Fruit fly (Drosophila melanogaster): ENCODE results near the gene CG31106.
A peak's percentile ranks its signal among the peaks of the same experiment; 100 is the strongest.

The CG31106 gene

DNA sequence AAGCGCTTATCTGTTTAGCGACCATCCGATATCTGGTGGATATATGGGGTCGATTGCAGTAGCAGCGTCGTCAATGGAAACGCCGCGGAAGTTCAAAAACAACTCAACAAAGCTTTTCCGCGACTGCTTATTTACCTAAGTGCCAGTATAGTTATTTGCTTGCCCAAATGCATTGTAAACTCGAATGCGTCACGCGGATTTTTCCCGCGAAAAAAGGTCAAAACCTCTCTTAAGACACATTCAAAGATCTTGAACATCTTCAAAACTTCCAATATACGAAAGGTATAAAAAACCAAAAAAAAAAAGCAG, 7.4 kb upstream of the CG31106 start:
- TF ChIP-seq jim (GFP tag; optimal IDR thresholded peaks at IDR 0.05) (no peak), Jra (GFP tag; optimal IDR thresholded peaks at IDR 0.05) (no peak), OdsH (GFP tag; optimal IDR thresholded peaks at IDR 0.05) (no peak), dl (GFP tag; optimal IDR thresholded peaks at IDR 0.05; ENCODE audit: insufficient read depth in 1 of 2, partially characterized antibody in 2 of 2) (no peak), GATAd (GFP tag; optimal IDR thresholded peaks at IDR 0.05) (no peak), rgr (GFP tag; optimal IDR thresholded peaks at IDR 0.05) (no peak), br (GFP tag; optimal IDR thresholded peaks at IDR 0.05) (no peak)

DNA sequence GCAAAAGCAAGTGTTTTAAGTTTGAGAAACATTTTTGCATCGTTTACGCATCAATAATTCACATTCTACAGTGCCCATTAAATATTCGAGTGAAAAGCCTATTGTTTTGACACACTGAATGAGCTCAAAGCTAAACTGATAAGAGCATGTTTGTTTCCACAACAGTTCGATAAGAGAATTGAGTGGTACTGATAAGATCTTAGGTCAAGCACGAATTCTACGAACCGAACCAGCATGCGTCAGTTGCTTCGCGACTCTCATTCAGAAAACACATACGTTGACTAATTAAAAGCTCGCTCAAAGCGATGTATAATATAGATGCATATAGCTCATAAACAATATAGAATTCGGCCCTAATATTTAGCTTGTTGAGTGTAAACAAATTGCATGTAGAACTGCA, 6.9 kb upstream of the CG31106 start:
- no peak for TF ChIP-seq psq (GFP tag; optimal IDR thresholded peaks at IDR 0.05)

DNA sequence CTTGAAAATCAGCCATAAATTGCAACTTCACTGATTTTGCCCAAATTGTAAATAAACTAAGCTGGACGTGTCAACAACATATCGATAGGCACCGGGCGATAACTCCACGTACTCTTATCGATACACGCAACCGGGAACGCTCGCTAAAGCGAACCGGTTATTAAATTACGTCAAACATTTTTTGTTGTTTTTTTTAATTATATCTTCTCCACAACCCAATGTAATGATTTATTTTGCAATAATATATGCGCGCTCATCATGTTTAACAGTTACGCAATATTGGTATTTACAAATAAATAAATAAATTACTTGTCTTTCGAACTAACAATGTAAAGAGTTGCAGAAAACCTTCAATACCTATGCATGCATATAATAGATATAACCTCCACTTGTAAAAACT, 974 bp upstream of the CG31106 start, which contains the start of gene Saysd1:
Gene Saysd1 (minus strand): TSS at position 66 of the 400 bp plus-strand sequence.
- TF ChIP-seq Hr78 (GFP tag; optimal IDR thresholded peaks at IDR 0.05) (no peak), foxo (GFP tag; optimal IDR thresholded peaks at IDR 0.05) (peak in 1 of 2 experiments; percentile 53), woc (GFP tag; optimal IDR thresholded peaks at IDR 0.05) (peak; percentile 65), Myc (optimal IDR thresholded peaks at IDR 0.05) (no peak), CrebA (GFP tag; optimal IDR thresholded peaks at IDR 0.05; ENCODE audit: borderline replicate concordance) (no peak), GATAd (GFP tag; optimal IDR thresholded peaks at IDR 0.05) (no peak), h (GFP tag; optimal IDR thresholded peaks at IDR 0.05) (peak; percentile 48), Hnf4 (GFP tag; optimal IDR thresholded peaks at IDR 0.05) (peak; percentile 44), fru (GFP tag; optimal IDR thresholded peaks at IDR 0.05) (peak; percentile 24), Hr83 (GFP tag; optimal IDR thresholded peaks at IDR 0.05; ENCODE audit: poor library complexity, severe bottlenecking) (peak; percentile 33), br (GFP tag; optimal IDR thresholded peaks at IDR 0.05) (peak; percentile 8), Jra (GFP tag; optimal IDR thresholded peaks at IDR 0.05) (peak; percentile 5), brk (GFP tag; optimal IDR thresholded peaks at IDR 0.05) (peak; percentile 29), OdsH (GFP tag; optimal IDR thresholded peaks at IDR 0.05) (no peak), HLH106 (tag; optimal IDR thresholded peaks at IDR 0.05) (peak; percentile 8)

DNA sequence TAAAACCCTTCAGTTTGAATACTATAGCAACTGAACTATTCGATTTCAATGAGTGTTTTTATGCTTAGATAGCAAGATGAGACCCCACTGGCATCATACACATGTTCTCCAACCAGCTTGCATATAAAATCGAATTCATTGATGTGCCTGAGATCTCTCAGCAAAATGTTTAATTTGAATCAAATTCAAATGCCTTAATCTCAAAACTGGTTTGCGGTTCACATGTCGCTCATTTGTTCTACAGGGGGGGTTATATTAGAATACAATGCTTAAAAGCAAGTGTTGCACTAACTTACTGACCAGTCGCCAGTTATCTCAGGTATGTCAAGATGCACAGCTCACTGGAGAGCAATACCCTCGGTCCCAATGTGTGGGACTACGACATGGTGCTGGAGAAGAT, 2.9 kb downstream of the CG31106 start, which contains the start of gene CG31103:
Gene CG31103 (plus strand): TSS at position 301 of the 400 bp plus-strand sequence.
- TF ChIP-seq psq (GFP tag; optimal IDR thresholded peaks at IDR 0.05), result no peak
- no peak for TF ChIP-seq lola (GFP tag; optimal IDR thresholded peaks at IDR 0.05)
- TF ChIP-seq CrebA (GFP tag; optimal IDR thresholded peaks at IDR 0.05; ENCODE audit: borderline replicate concordance), result no peak
- TF ChIP-seq sv (GFP tag; optimal IDR thresholded peaks at IDR 0.05), result no peak
- TF ChIP-seq Rel (GFP tag; optimal IDR thresholded peaks at IDR 0.05), result no peak
- TF ChIP-seq Rel (tag; optimal IDR thresholded peaks at IDR 0.05), result no peak
- TF ChIP-seq Dfd (GFP tag; optimal IDR thresholded peaks at IDR 0.05), result no peak
- TF ChIP-seq h (GFP tag; optimal IDR thresholded peaks at IDR 0.05), result no peak

DNA sequence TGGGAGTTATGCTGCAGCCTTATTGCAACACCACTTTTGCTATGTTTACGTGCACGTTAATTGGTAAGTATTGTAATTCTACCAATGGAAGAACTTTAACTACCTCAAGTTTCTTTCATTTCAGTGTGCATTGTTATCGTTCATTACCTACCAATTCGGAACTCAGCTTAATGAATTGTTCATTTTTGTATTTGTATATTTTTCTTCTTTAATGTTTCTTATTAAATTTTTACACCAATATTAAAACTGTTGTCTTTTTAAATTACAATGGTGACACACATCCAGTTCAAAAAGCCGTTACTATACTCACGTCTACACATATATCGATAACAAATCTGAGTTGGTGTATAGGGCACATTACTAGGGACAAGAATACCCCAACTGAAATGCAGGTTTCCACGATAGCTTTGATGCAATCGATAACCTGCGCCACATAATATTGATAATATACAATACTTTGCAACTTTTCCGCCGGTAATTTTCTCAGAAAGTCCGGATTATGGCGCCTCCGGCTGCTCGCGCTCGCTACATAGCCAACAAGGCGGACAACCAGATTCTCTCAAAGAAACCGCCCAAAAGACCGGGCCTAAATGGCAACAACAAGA, 5.2 kb downstream of the CG31106 start, which contains the start of gene Alg9:
Gene Alg9 (plus strand): TSS at position 387 of the 605 bp plus-strand sequence.
- TF ChIP-seq N (GFP tag; optimal IDR thresholded peaks at IDR 0.05) (peak; percentile 92), Hr83 (GFP tag; optimal IDR thresholded peaks at IDR 0.05; ENCODE audit: poor library complexity, severe bottlenecking) (peak; percentile 71), Hr78 (GFP tag; optimal IDR thresholded peaks at IDR 0.05) (peak; percentile 47), Dfd (GFP tag; optimal IDR thresholded peaks at IDR 0.05) (no peak)

DNA sequence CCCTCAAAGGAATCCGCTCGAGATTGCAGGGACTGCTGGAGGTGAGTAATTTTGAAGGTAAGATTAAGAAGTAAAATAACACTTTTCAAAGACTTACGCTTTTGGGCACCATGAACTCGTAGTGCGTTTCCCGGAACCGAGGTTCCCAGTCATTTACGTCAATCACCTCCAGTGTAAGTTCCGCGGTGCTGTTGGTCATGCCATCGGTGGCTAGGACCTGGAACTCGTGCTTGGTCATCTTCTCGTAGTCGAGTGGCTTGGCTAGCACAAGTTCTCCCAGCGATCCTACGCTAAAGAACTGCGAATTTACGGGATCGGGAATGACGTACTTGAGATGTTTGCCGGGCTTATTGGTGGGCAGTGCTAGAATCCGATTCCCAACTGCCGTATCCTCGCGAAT, 9.4 kb downstream of the CG31106 start:
- TF ChIP-seq Dfd (GFP tag; optimal IDR thresholded peaks at IDR 0.05) (no peak), Vsx2 (GFP tag; optimal IDR thresholded peaks at IDR 0.05; ENCODE audit: partially characterized antibody) (no peak), fru (GFP tag; optimal IDR thresholded peaks at IDR 0.05) (no peak), dmrt93B (GFP tag; optimal IDR thresholded peaks at IDR 0.05) (no peak), dsf (GFP tag; optimal IDR thresholded peaks at IDR 0.05; ENCODE audit: borderline replicate concordance) (no peak), Jra (GFP tag; optimal IDR thresholded peaks at IDR 0.05) (no peak), ey (GFP tag; optimal IDR thresholded peaks at IDR 0.05) (no peak), Myc (optimal IDR thresholded peaks at IDR 0.05) (no peak), Dif (GFP tag; optimal IDR thresholded peaks at IDR 0.05; ENCODE audit: partially characterized antibody) (no peak), N (GFP tag; optimal IDR thresholded peaks at IDR 0.05) (no peak), Abd-B (GFP tag; optimal IDR thresholded peaks at IDR 0.05) (no peak), Hr83 (GFP tag; optimal IDR thresholded peaks at IDR 0.05; ENCODE audit: poor library complexity, severe bottlenecking) (no peak)
